Fruit fly (Drosophila melanogaster) S2 (cell line): ENCODE results near the gene CG34328.

Experiments used
- CG8478 ChIP-seq: fragments of >200 bp; optimal IDR thresholded peaks from 2 replicates; lab custom pipeline; 2018
- CTCF ChIP-seq, 2 experiments: fragments of >200 bp; optimal IDR thresholded peaks; 2 replicates each; lab custom pipeline; 2018

CG34328 gene

DNA sequence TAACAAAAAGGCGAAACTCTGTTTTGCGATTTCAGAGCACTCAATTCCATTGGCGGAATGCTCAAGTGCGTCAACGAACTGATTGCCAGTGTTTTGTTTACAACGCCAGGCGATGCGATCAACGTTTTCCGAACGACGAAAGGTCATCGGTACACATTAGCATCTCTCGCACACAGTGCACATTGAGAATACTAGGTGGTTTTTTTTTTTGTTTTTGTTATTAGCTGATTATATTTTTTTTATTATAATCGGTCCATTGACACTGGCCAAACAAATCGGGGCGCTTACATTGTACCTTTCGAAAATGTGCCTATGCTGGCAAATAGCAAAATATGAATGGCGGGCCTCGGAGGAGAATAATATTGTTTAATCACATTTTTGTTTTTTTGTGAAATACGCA is 4.7 kb downstream of the CG34328 start:
- TF ChIP-seq CG8478 (lab: Kevin White, UChicago) (no peak), CTCF (optimal IDR thresholded peaks at IDR 0.05; lab: Kevin White, UChicago) (no peak)

DNA sequence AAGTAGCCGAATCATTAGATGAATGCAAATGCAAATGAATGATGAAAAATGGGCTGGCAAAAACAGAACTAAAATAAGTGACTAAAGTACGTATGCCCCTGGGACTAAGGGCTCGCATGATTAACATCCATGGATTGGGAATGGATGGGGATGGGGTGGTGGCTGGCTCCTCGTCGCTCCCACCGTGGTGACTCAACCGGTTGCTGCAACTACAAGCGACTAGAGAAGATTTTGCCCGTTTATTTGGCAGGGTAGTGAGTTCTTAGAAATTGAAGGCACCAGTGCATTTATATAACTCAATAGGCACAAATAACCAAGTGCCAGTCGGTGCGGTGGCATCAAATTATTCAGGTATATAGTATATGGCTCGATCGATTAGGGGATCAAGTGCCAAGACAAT is 13.1 kb downstream of the CG34328 start, which contains the start of gene Tsf1:
Gene Tsf1, plus strand, starts transcription at position 301 of the 400 bp plus-strand sequence.
- no peak for TF ChIP-seq CTCF (optimal IDR thresholded peaks at IDR 0.05; lab: Kevin White, UChicago)
- TF ChIP-seq CG8478 (lab: Kevin White, UChicago): no peak

DNA sequence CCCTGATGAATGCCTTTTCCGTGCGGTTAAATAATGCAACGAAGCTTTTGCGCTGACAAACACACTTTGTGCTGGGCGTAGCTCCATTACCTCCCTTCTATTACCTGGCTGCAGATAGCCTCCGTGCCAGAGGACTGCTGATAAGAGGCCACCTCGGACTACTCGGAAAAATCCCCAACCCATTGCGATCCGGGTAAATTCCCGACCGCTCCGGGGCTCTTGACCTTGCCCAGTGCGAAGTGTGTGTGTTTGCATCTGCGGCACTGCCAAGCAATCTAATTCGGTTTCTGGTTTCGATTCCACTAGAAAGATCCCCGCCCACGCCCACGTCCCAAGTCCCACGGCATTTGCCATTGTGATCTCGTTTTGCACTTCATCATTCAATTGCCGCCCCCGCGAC is 14.1 kb downstream of the CG34328 start:
- no peak for TF ChIP-seq CTCF (optimal IDR thresholded peaks at IDR 0.05; lab: Kevin White, UChicago)
- no peak for TF ChIP-seq CG8478 (lab: Kevin White, UChicago)

DNA sequence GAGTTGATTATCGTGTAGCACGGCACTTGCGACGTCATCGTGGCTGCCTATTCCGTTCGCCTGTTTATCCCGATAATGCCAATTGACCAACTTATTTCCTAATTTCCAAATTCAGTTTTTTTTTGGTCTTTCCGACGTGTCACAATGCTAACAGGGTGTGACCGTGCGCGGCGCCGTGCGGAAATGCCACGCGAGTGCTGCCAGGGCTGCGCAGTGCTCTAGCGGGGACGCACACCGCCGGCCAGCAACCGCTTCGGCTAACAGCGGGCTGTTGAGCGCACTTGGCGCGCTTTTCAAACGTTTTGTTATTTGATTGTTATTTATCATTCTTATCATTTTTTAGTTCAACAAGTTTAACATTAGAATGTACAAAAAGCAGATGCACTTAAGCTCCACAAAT is 14.8 kb downstream of the CG34328 start, which contains the start of gene betaCOP:
Gene betaCOP, minus strand, starts transcription at position 187 of the 400 bp plus-strand sequence.
- peak; percentile 39 to 58 for TF ChIP-seq CTCF (optimal IDR thresholded peaks at IDR 0.05; lab: Kevin White, UChicago)
- TF ChIP-seq CG8478 (lab: Kevin White, UChicago): no peak

DNA sequence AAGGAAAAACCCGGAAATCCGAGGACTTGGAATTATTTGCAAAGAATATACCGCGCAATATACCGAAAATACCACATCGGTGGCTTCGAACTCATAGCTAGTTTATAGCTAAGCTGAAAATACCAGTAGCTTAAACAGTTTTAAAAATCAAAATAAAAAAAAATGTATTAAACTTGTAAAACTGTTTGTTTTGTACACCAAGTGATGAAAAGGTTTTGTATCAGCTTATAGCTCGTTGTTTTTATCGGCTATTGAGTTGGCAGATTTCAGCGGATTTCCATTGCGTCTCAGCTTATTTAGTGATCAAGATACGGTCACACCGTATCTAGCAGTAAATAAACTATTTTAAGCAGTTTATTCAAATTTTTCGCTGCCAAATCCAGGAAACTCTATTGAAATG is 20.1 kb downstream of the CG34328 start, which contains the start of the genes por and CG6179:
Gene por, minus strand, starts transcription at position 64 of the 400 bp plus-strand sequence.
Gene CG6179, plus strand, starts transcription at position 292 of the 400 bp plus-strand sequence.
- TF ChIP-seq CG8478 (lab: Kevin White, UChicago): no peak

DNA sequence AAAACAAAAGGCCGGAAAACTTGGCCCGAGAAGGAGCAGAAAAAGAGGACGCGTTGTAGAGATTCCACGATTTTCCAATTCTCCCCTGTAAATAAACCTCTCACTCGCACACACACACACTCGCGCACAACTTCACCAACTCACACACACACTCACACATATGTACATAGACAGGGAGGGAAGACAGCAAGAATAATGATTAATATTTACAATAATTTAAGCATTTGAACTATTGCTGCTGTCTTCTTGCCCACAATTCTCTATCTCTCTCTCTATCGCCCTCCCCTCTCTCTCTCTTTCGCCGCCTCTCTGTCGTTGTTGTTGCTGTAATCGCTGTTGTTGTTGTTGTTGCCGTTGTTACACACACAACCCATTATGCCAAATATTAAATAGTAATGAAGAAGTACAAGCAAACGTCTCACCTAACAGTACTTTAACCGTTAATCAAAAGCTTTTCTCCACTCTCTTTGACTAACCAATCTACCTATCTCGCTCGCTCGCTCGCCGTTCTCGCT is 25.4 kb downstream of the CG34328 start:
- no peak for TF ChIP-seq CG8478 (lab: Kevin White, UChicago)
- TF ChIP-seq CTCF (optimal IDR thresholded peaks at IDR 0.05; lab: Kevin White, UChicago): no peak

DNA sequence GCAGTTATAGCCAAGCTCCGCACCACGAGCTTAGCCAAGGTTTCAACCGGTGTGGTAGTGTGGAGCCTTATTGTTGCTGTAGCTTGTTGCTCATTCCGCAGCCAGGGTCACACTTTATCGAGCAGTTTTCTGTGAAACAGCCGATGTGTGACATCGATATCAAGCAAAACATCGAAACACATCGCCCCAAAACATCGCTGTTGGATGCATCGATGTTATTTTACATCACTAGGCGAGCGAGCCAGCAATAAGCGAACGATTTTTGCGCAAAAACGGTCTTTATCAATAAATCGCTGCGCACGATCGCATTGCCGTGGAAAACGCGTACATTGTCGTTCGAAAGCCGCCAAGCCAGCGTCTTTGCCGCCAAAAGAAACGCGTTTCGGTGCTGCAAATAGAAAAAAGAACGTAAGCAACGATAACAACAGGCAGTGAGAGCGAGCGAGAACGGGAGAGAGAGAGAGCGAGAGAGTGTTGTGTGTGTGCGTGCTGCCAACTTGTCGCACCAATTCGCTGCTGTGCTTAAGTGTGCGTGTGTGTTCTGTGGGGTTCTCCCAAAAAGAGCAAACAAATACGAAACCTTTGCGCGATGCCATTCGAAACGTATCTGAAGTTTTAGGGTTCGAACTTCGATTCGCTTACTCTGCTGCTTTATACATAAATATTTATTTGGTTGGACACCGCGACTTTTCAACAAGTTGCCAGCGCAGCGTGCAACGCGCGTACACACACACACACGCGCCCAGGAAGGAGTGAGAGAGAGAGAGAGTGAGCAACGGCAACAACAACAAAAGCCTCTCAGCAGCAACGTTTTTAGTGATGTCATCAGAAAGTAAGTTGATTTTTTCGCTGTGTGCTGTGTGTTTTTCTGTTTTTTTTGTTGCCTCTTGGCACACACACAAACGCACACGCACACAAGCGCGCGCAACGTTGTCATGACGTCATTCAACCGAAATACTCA is 28.8 kb downstream of the CG34328 start:
- TF ChIP-seq CTCF (optimal IDR thresholded peaks at IDR 0.05; lab: Kevin White, UChicago): peak; percentile 72
- TF ChIP-seq CG8478 (lab: Kevin White, UChicago): no peak

DNA sequence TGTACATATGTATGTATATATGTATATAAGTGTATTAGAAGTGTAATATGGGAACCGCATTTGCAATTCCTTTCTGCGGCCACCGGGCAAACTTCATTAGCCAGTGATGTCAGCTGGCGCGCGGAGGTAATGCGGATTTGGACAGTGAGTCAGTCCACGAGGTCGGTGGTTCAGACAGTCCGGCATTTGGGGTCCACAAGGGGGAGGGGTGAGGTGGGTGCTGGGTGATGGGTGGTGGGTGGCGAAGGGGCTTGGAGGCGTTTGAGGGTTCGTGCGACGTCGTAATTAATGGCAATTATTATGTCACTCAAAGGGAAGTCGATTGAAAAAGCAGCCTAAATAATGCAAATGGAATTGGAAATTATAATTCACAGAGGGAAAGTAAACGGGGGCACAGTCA is 30.1 kb downstream of the CG34328 start:
- TF ChIP-seq CG8478 (lab: Kevin White, UChicago): no peak
- TF ChIP-seq CTCF (optimal IDR thresholded peaks at IDR 0.05; lab: Kevin White, UChicago): no peak

DNA sequence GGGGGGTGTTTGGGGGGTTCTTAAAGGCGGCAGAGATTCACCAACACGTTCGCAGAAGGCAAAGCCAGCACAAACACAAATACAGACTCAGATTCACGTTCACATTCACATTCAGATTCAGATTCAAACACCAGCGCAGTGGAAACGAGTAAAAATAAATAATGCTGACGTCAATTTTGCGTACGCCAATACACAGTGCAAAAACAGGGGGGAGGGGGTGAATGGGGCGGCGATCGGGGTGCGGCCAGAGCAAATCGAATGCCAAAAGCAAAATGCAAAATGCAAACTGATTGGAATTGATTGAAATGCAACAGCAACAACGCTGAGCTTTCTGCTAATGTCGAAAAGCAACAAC is 31.2 kb downstream of the CG34328 start:
- TF ChIP-seq CTCF (optimal IDR thresholded peaks at IDR 0.05; lab: Kevin White, UChicago) (no peak), CG8478 (lab: Kevin White, UChicago) (no peak)

DNA sequence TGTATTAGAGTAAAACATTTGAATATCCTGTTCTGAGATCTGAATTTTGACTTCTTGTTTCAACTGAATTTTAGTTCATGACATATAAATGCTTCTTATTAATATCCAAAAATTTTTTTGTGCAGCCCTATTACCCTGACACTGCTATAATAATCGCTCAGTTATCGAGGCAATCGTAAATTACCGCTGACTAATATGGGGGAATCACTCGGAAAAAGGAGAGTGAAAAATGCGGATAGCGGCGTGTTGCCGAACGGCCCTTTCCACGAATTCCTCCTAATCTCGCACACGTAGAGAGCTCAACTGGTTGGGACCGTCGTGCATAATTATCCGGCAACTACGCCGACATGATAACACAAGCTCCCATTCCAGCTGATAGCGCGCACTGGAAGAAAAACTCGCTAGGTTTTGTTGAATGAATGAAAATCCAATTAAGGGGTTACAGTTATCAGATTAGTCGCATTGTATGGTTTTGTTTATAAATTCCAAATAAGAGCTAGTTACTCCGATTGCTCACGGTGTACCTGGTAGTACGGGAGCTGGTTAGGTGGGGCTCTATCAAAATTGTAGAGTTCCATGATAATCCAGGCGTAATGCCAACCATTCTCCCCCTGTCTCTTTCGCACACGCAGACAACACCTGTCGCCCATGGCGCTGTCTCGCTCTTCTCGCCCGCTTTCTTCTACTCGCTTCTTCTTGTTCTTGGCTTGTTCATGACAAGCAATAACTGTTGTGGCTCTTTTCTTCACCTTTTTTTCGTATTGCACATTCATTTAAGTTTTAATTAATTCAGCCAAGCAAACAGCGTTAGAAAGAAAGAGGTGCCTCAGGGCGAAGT is 31.8 kb downstream of the CG34328 start:
- TF ChIP-seq CTCF (optimal IDR thresholded peaks at IDR 0.05; lab: Kevin White, UChicago): no peak
- no peak for TF ChIP-seq CG8478 (lab: Kevin White, UChicago)

DNA sequence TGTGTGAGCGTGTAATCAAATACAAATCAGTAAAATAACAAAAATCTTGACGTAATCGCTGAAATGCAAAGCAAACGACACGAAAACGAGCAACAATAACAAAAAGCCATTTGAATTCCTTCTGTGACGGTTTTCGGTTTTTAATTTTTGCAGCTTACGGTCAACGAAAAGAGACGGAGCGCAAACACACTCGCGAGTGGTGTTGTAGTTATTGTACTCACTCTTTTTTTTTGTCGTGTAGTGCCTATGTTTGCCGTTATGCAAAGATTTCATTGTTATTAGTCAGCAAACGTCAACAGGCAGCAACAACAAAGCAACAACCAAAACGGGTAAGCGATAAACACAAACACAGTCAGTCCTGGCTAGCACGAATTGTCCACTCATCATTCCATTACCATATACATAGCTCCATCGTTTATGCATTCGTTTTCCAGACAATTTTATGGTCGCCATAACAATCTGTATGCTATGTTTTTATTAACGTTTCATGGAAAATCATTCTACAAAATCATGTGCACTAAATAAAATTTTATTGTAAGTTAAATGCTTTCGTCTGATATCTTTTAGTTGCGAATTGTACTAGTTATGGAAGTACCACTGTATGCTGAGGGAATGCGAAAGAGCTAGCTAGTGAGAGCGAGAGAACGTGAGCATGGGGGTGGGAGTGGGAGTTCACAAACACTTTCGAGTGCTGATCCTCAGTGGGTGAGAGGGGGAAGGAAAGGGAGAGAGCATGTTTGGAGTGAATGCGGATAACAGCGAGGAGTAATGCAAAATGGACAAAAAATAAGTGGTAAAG is 32.8 kb downstream of the CG34328 start:
- TF ChIP-seq CG8478 (lab: Kevin White, UChicago) (no peak), CTCF (optimal IDR thresholded peaks at IDR 0.05; lab: Kevin White, UChicago) (no peak)

DNA sequence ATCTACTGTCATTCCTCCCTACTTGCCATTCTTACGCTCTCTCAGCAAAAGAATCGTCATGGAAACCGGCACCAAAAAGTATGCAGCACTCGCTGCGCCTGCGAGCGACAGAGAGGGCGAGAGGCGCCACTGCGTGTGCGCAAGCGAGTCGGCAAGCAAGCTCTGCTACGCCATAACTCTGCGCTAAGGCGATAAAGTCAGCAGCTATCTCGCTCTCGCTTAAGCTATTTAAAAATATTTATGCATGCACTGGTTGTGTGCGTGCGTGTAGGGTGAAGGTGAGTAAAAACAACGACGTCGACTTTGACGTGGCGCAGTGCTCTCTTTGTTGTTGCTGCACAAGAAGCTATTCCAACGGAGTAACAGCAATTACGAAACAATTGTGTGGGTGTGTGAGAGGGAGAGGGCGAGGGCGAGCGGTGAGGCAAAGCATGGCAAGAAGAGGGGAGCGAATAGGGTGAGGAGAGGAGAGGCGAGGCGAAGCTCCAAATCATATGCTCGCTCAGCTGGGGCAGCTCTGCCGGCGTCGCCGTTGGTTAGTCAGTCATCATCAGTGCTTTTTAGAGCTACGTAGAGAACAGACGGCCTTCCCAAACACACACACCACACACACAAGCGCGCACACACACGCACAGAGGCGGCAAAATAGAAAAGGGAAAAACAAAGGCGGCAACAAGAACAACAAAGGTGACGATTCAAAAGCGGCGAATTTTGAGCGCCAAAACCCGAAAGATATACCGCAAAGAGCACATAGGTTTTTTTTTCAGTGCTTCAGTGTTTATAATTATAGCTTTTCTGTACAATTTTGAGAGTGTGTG is 33.6 kb downstream of the CG34328 start, which contains the start of gene CrebB:
Gene CrebB, plus strand, starts transcription at position 325 of the 818 bp plus-strand sequence.
- no peak for TF ChIP-seq CTCF (optimal IDR thresholded peaks at IDR 0.05; lab: Kevin White, UChicago)
- no peak for TF ChIP-seq CG8478 (lab: Kevin White, UChicago)

DNA sequence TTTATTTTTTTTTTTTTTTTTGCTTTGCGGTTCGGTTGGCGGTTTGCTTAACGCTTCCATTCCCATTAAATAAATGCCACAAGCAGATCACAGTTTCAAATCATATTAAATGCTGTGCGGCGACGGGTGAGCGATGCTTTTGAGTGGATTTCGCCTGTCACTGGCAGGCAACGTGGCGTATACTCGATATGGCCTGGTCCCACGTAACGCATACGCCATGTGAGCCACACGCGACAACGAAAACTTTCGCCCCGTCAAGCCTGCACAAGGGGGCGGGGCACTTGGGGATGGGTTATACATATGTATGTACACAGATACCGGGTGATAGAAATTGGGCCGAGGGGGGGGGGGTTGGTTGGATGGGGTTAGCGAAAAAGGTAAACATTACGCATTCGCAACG is 34.9 kb downstream of the CG34328 start:
- TF ChIP-seq CG8478 (lab: Kevin White, UChicago) (no peak), CTCF (optimal IDR thresholded peaks at IDR 0.05; lab: Kevin White, UChicago) (no peak)
